Fruit fly (Drosophila melanogaster): ENCODE results near the gene vap.

vap gene

dm6 chrX:16005551-16006197 lies at the start of gene vap, which contains the start of gene CG12698 (continued):
- TF ChIP-seq vnd (GFP tag; IDR thresholded peaks at IDR 0.05; ENCODE audit: partially characterized antibody) (peak; percentile 62; the same call in 2 of the 3 replicates), B-H1 (GFP tag; IDR thresholded peaks at IDR 0.05) (no peak), D19B (GFP tag; optimal IDR thresholded peaks at IDR 0.05) (no peak), Aef1 (GFP tag; IDR thresholded peaks at IDR 0.05) (no peak), NFAT (GFP tag; IDR thresholded peaks at IDR 0.05) (no peak), mld (GFP tag; IDR thresholded peaks at IDR 0.05; ENCODE audit: partially characterized antibody) (peak; percentile 59; the same call in 1 of the 3 replicates), CG14710 (tag; optimal IDR thresholded peaks at IDR 0.05) (peak; percentile 53), Dbx (GFP tag; IDR thresholded peaks at IDR 0.05) (no peak), CG4617 (GFP tag; optimal IDR thresholded peaks at IDR 0.05; ENCODE audit: borderline replicate concordance) (peak; percentile 78), CG15514 (GFP tag; optimal IDR thresholded peaks at IDR 0.05) (peak; percentile 65), CG13123 (GFP tag; optimal IDR thresholded peaks at IDR 0.05) (no peak), CG2199 (GFP tag; IDR thresholded peaks at IDR 0.05) (0 out of 3 replicates have a peak, but pooled peaks have one; percentile 33), CG9437 (GFP tag; optimal IDR thresholded peaks at IDR 0.05) (no peak), Atf3 (GFP tag; optimal IDR thresholded peaks at IDR 0.05) (no peak), CG12769 (tag; optimal IDR thresholded peaks at IDR 0.05) (no peak), wek (GFP tag; optimal IDR thresholded peaks at IDR 0.05) (no peak), CG6175 (GFP tag; IDR thresholded peaks at IDR 0.05) (no peak), D19A (tag; optimal IDR thresholded peaks at IDR 0.05) (peak; percentile 7), hb (GFP tag; IDR thresholded peaks at IDR 0.05; ENCODE audit: partially characterized antibody) (0 out of 3 replicates have a peak, but pooled peaks have one; percentile 14), CG8924 (tag; optimal IDR thresholded peaks at IDR 0.05) (peak; percentile 29), CG1792 (GFP tag; optimal IDR thresholded peaks at IDR 0.05) (no peak), tna (GFP tag; IDR thresholded peaks at IDR 0.05; ENCODE audit: partially characterized antibody) (peak; percentile 54; the same call in 1 of the 2 replicates), CG17361 (GFP tag; IDR thresholded peaks at IDR 0.05) (peak; percentile 48; the same call in 2 of the 3 replicates), pfk (GFP tag; optimal IDR thresholded peaks at IDR 0.05) (peak; percentile 5), CG10565 (GFP tag; optimal IDR thresholded peaks at IDR 0.05) (no peak), CG4854 (GFP tag; optimal IDR thresholded peaks at IDR 0.05) (no peak), Dad (GFP tag; optimal IDR thresholded peaks at IDR 0.05) (no peak), CG7271 (tag; optimal IDR thresholded peaks at IDR 0.05) (no peak)

- no peak for TF ChIP-seq ftz-f1 (GFP tag; optimal IDR thresholded peaks at IDR 0.05)
- TF ChIP-seq CG12219 (GFP tag; optimal IDR thresholded peaks at IDR 0.05): no peak
- TF ChIP-seq Camta (GFP tag; optimal IDR thresholded peaks at IDR 0.05): no peak
- TF ChIP-seq Poxn (GFP tag; IDR thresholded peaks at IDR 0.05): no peak
- no peak for TF ChIP-seq jing (GFP tag; optimal IDR thresholded peaks at IDR 0.05)
- no peak for TF ChIP-seq CG14014 (GFP tag; IDR thresholded peaks at IDR 0.05)
- no peak for TF ChIP-seq Bteb2 (GFP tag; optimal IDR thresholded peaks at IDR 0.05)
- TF ChIP-seq sqz (GFP tag; optimal IDR thresholded peaks at IDR 0.05): no peak
- no peak for TF ChIP-seq Dp (GFP tag; optimal IDR thresholded peaks at IDR 0.05)
- TF ChIP-seq bab2 (GFP tag; optimal IDR thresholded peaks at IDR 0.05): no peak
- no peak for TF ChIP-seq CG4854 (GFP tag; optimal IDR thresholded peaks at IDR 0.05)
- no peak for TF ChIP-seq Sox100B (GFP tag; optimal IDR thresholded peaks at IDR 0.05)
- no peak for TF ChIP-seq CG13624 (GFP tag; optimal IDR thresholded peaks at IDR 0.05)
Measured at dm6 chrX:16008814-16009213, 3.2 kb upstream of the vap start, which contains the start of gene Muc14A. Gene Muc14A, plus strand, starts transcription at chrX:16009114.

Data from whole organism, embryonic.